Fruit fly (Drosophila melanogaster): Measurements from ENCODE around the gene CG14566.

Gene CG14566

DNA sequence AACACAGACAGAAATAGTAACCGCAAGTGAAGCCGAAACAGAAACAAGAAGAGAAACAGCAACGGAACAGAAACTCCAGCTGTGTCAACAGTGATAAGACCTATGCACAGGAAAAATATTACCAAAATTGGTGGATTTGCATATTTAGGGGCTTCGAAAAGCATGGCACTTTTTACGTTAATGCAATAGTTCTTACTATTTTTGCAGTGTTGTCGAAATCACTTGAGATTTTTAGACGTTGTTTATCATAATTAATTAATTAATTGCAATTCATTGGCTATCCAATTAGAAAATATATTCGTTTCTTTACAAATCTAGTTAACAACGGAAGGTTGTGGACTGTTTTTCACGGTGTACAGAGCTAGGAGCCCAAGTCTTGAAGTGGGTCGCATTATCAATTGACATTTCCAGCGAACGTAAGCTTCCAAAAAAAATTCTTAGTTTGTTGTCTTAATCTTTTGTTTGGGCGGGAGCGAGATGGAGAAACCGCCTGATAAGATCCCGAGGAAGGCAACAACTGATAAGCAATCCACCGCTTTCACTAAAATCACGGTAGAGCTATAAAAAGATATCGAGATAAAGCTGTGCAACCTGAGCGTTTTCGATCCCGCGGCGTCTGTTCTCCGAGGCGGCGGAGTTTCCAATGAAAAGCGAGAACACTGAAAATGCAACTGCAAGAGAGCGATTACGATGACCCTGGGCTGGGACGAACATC lies 12.9 kb downstream of the CG14566 start:
- TF ChIP-seq HLH106 (tag; optimal IDR thresholded peaks at IDR 0.05) (no peak), Hr83 (GFP tag; optimal IDR thresholded peaks at IDR 0.05; ENCODE audit: poor library complexity, severe bottlenecking) (no peak), sv (GFP tag; optimal IDR thresholded peaks at IDR 0.05) (no peak), pan (optimal IDR thresholded peaks at IDR 0.05) (no peak), jim (GFP tag; optimal IDR thresholded peaks at IDR 0.05) (no peak), brk (GFP tag; optimal IDR thresholded peaks at IDR 0.05) (no peak), Sp1 (GFP tag; optimal IDR thresholded peaks at IDR 0.05) (no peak), OdsH (GFP tag; optimal IDR thresholded peaks at IDR 0.05) (no peak), CG32264 (GFP tag; optimal IDR thresholded peaks at IDR 0.05) (no peak), dmrt93B (GFP tag; optimal IDR thresholded peaks at IDR 0.05) (no peak), Hnf4 (GFP tag; optimal IDR thresholded peaks at IDR 0.05) (no peak), GATAd (GFP tag; optimal IDR thresholded peaks at IDR 0.05) (no peak), lola (GFP tag; optimal IDR thresholded peaks at IDR 0.05) (no peak), Dfd (GFP tag; optimal IDR thresholded peaks at IDR 0.05) (no peak), Myc (optimal IDR thresholded peaks at IDR 0.05) (no peak), CrebA (GFP tag; optimal IDR thresholded peaks at IDR 0.05; ENCODE audit: borderline replicate concordance) (no peak), foxo (GFP tag; optimal IDR thresholded peaks at IDR 0.05) (no peak), Abd-B (GFP tag; optimal IDR thresholded peaks at IDR 0.05) (no peak), ey (GFP tag; optimal IDR thresholded peaks at IDR 0.05) (no peak)

dm6 chr3L:21720869-21721268 lies 19.2 kb downstream of the CG14566 start:
- peak; percentile 6 for TF ChIP-seq fru (GFP tag; optimal IDR thresholded peaks at IDR 0.05)
- no peak for TF ChIP-seq HLH106 (tag; optimal IDR thresholded peaks at IDR 0.05)
- no peak for TF ChIP-seq Hr83 (GFP tag; optimal IDR thresholded peaks at IDR 0.05; ENCODE audit: poor library complexity, severe bottlenecking)
- peak; percentile 16 for TF ChIP-seq h (GFP tag; optimal IDR thresholded peaks at IDR 0.05)
- TF ChIP-seq brk (GFP tag; optimal IDR thresholded peaks at IDR 0.05), result no peak
- no peak for TF ChIP-seq Vsx2 (GFP tag; optimal IDR thresholded peaks at IDR 0.05; ENCODE audit: partially characterized antibody)
- no peak for TF ChIP-seq sage (GFP tag; optimal IDR thresholded peaks at IDR 0.05)
- TF ChIP-seq dsf (GFP tag; optimal IDR thresholded peaks at IDR 0.05; ENCODE audit: borderline replicate concordance), result no peak
- TF ChIP-seq GATAd (GFP tag; optimal IDR thresholded peaks at IDR 0.05), result no peak
- TF ChIP-seq Abd-B (GFP tag; optimal IDR thresholded peaks at IDR 0.05), result no peak
- TF ChIP-seq tai (GFP tag; optimal IDR thresholded peaks at IDR 0.05), result no peak
- peak in 1 of 2 experiments; percentile 9 for TF ChIP-seq foxo (GFP tag; optimal IDR thresholded peaks at IDR 0.05)
- no peak for TF ChIP-seq CrebA (GFP tag; optimal IDR thresholded peaks at IDR 0.05; ENCODE audit: borderline replicate concordance)

DNA sequence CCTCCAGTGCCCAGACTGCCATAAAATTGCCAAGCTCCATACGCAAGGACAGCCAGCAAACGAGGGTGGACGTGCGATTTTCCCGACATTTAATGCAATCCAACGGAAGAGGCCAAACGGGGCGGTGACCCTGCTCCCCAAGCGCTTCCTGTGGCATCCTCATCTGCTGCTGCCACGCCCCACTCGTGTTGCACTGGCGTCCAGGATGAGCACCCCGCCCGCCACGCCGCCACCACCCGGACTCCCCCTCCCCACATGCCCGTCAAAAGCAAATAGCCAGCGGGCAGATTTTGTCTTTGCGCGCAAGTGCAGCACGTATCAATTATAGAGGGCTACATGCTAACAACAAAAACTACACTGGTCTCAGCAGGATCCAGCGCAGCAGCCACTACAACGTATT lies 21.9 kb downstream of the CG14566 start:
- TF ChIP-seq Dfd (GFP tag; optimal IDR thresholded peaks at IDR 0.05), result peak; percentile 95
- no peak for TF ChIP-seq sv (GFP tag; optimal IDR thresholded peaks at IDR 0.05)

dm6 chr3L:21715974-21716373 lies 24.1 kb downstream of the CG14566 start:
- TF ChIP-seq Mio (GFP tag; optimal IDR thresholded peaks at IDR 0.05), result no peak
- TF ChIP-seq CG32264 (GFP tag; optimal IDR thresholded peaks at IDR 0.05), result no peak
- TF ChIP-seq Hnf4 (GFP tag; optimal IDR thresholded peaks at IDR 0.05), result no peak
- no peak for TF ChIP-seq Abd-B (GFP tag; optimal IDR thresholded peaks at IDR 0.05)
- no peak for TF ChIP-seq br (GFP tag; optimal IDR thresholded peaks at IDR 0.05)
- TF ChIP-seq jim (GFP tag; optimal IDR thresholded peaks at IDR 0.05), result no peak

DNA sequence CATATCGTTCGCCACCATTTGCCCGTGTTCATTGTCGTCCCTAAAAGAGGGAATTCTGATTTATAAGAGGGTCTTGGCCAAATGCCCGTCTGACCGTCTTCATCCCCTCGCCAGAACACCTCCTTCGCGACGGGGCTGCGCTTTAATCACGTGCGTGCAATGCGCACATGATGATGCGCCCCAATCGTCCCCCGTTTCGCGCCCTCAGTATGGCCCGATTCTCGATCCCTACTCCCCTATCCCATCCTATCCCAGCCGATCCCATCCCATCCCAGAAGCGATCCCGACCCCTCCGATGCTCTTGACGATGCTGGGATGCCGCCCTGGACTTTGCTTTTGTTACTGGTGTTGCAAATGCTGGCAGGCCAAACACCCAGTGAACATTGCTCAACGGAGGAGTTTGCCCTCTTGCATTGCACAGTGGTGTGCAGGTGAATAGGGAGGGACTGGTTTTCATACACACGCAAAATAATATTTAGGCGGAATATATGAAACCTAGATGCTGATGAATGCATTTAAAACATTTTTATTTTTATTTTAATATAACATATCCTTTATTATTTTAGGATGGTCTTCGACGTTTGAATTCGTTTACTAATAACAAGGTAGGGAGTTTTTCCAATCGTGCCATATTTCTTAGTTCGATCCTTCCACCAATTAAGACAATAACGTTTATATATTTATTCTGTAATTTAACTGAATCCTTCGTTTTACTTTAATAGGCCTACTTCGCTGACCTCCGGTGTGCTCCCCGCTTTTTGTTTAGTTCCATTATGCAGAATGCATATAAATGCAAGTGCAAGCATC lies 30.1 kb downstream of the CG14566 start:
- TF ChIP-seq dl (GFP tag; optimal IDR thresholded peaks at IDR 0.05; ENCODE audit: insufficient read depth in 1 of 2, partially characterized antibody in 2 of 2) (no peak), GATAd (GFP tag; optimal IDR thresholded peaks at IDR 0.05) (no peak), HLH106 (tag; optimal IDR thresholded peaks at IDR 0.05) (peak; percentile 85), Hr78 (GFP tag; optimal IDR thresholded peaks at IDR 0.05) (no peak), Mio (GFP tag; optimal IDR thresholded peaks at IDR 0.05) (no peak), Myc (optimal IDR thresholded peaks at IDR 0.05) (no peak), woc (GFP tag; optimal IDR thresholded peaks at IDR 0.05) (peak; percentile 58), Jra (GFP tag; optimal IDR thresholded peaks at IDR 0.05) (no peak), fru (GFP tag; optimal IDR thresholded peaks at IDR 0.05) (peak; percentile 71), Hnf4 (GFP tag; optimal IDR thresholded peaks at IDR 0.05) (peak; percentile 15), sage (GFP tag; optimal IDR thresholded peaks at IDR 0.05) (peak; percentile 50), pan (optimal IDR thresholded peaks at IDR 0.05) (no peak), sv (GFP tag; optimal IDR thresholded peaks at IDR 0.05) (no peak), Dif (GFP tag; optimal IDR thresholded peaks at IDR 0.05; ENCODE audit: partially characterized antibody) (peak; percentile 57), psq (GFP tag; optimal IDR thresholded peaks at IDR 0.05) (peak; percentile 79), Abd-B (GFP tag; optimal IDR thresholded peaks at IDR 0.05) (no peak), CG9705 (GFP tag; optimal IDR thresholded peaks at IDR 0.05) (peak; percentile 64), dsf (GFP tag; optimal IDR thresholded peaks at IDR 0.05; ENCODE audit: borderline replicate concordance) (no peak), N (GFP tag; optimal IDR thresholded peaks at IDR 0.05) (no peak), Hr83 (GFP tag; optimal IDR thresholded peaks at IDR 0.05; ENCODE audit: poor library complexity, severe bottlenecking) (peak; percentile 54), rgr (GFP tag; optimal IDR thresholded peaks at IDR 0.05) (peak; percentile 68), dmrt93B (GFP tag; optimal IDR thresholded peaks at IDR 0.05) (peak; percentile 83), CrebA (GFP tag; optimal IDR thresholded peaks at IDR 0.05; ENCODE audit: borderline replicate concordance) (peak; percentile 1), tai (GFP tag; optimal IDR thresholded peaks at IDR 0.05) (no peak), br (GFP tag; optimal IDR thresholded peaks at IDR 0.05) (peak; percentile 30), lola (GFP tag; optimal IDR thresholded peaks at IDR 0.05) (no peak)
